Worm (Caenorhabditis elegans): ENCODE measurements around the gene C06E4.2.

- TF ChIP-seq hmbx-1 (tag; optimal IDR thresholded peaks at IDR 0.05) = no peak
- TF ChIP-seq ceh-13 (GFP tag; optimal IDR thresholded peaks at IDR 0.05) = no peak
- no peak for TF ChIP-seq scrt-1 (GFP tag; IDR thresholded peaks at IDR 0.05)
- TF ChIP-seq flt-1 (GFP tag; IDR thresholded peaks at IDR 0.05) = no peak
- no peak for TF ChIP-seq ama-1 (optimal IDR thresholded peaks at IDR 0.05)
- TF ChIP-seq B0310.2 (tag; optimal IDR thresholded peaks at IDR 0.05) = no peak
- no peak for TF ChIP-seq hnd-1 (tag; optimal IDR thresholded peaks at IDR 0.05)
- no peak for TF ChIP-seq tra-4 (tag; optimal IDR thresholded peaks at IDR 0.05)
- TF ChIP-seq F13C5.2 (tag; optimal IDR thresholded peaks at IDR 0.05) = no peak
- no peak for TF ChIP-seq sea-1 (GFP tag; conservative IDR thresholded peaks at IDR 0.05)
- TF ChIP-seq pes-1 (GFP tag; IDR thresholded peaks at IDR 0.05) = no peak
- TF ChIP-seq aly-1 (tag; optimal IDR thresholded peaks at IDR 0.05) = no peak
- no peak for TF ChIP-seq tbx-37 (GFP tag; conservative IDR thresholded peaks at IDR 0.05)
Observed at ce11 chrIV:7332695-7333094, 55.9 kb downstream of the C06E4.2 start, which contains the start of gene ocr-4.
